Worm (Caenorhabditis elegans) whole organism, young adult: ENCODE measurements around the gene flp-25.

Source experiments
- F23B12.7 ChIP-seq: sonication (generic microtip); optimal IDR thresholded peaks from 2 replicates; lab custom pipeline; 2017; ENCODE audit warnings: missing genetic modification characterization, mild to moderate bottlenecking, missing compliant biosample characterization, antibody characterized with exemption, moderate library complexity; ENCODE audit not compliant: insufficient read depth
- Y53G8AR.9 ChIP-seq: fragments of 200-800 bp; sonication (Bioruptor generic); conservative IDR thresholded peaks from 2 replicates; pipeline ENCODE4 v1.3.6; 2022; ENCODE audit warnings: missing genetic modification reagents, missing genetic modification characterization, missing compliant biosample characterization
- attf-3 ChIP-seq: fragments of 200-800 bp; sonication (Bioruptor generic); conservative IDR thresholded peaks from 2 replicates; pipeline ENCODE4 v1.3.6; 2022; ENCODE audit warnings: missing genetic modification reagents, missing genetic modification characterization, missing compliant biosample characterization
- bed-1 ChIP-seq: fragments of 200-800 bp; sonication (Bioruptor generic); IDR thresholded peaks from 2 replicates; pipeline ENCODE4 v1.3.6; 2022; ENCODE audit warnings: missing genetic modification reagents, missing genetic modification characterization, missing compliant biosample characterization
- hrde-1 ChIP-seq: sonication (generic microtip); optimal IDR thresholded peaks from 2 replicates; lab custom pipeline; 2016; ENCODE audit warnings: missing genetic modification characterization, mild to moderate bottlenecking, missing compliant biosample characterization, moderate library complexity, missing genotype, missing genetic modification reagents, borderline replicate concordance
- lsy-27 ChIP-seq: sonication (generic microtip); optimal IDR thresholded peaks from 2 replicates; lab custom pipeline; 2017; ENCODE audit warnings: missing genetic modification characterization, mild to moderate bottlenecking, missing compliant biosample characterization, antibody characterized with exemption, missing genotype, borderline replicate concordance; ENCODE audit not compliant: insufficient read depth
- madf-6 ChIP-seq: fragments of 200-800 bp; sonication (Bioruptor generic); IDR thresholded peaks from 2 replicates; pipeline ENCODE4 v1.3.6; 2022; ENCODE audit warnings: missing genetic modification reagents, missing genetic modification characterization, missing compliant biosample characterization
- madf-8 ChIP-seq: fragments of 200-800 bp; sonication (Bioruptor generic); conservative IDR thresholded peaks from 2 replicates; pipeline ENCODE4 v1.3.6; 2022; ENCODE audit warnings: missing genetic modification reagents, missing genetic modification characterization, missing compliant biosample characterization
- mxl-1 ChIP-seq: sonication (generic microtip); optimal IDR thresholded peaks from 2 replicates; lab custom pipeline; 2016; ENCODE audit warnings: missing genetic modification characterization, missing compliant biosample characterization
- pha-4 ChIP-seq: fragments of 150-350 bp; sonication (generic microtip); optimal IDR thresholded peaks from 2 replicates; lab custom pipeline; 2014; ENCODE audit warnings: missing biosample characterization, missing genetic modification reagents, missing genetic modification characterization
- snpc-3.4 ChIP-seq: sonication (generic microtip); optimal IDR thresholded peaks from 2 replicates; lab custom pipeline; 2017; ENCODE audit warnings: missing genetic modification characterization, mild to moderate bottlenecking, missing compliant biosample characterization, antibody characterized with exemption, moderate library complexity, missing genotype, missing genetic modification reagents
- somi-1 ChIP-seq: fragments of 200-800 bp; sonication (Bioruptor generic); optimal IDR thresholded peaks from 2 replicates; lab custom pipeline; 2018; ENCODE audit warnings: mild to moderate bottlenecking, missing genetic modification characterization, missing compliant biosample characterization
- sptf-2 ChIP-seq: fragments of 200-800 bp; sonication (Bioruptor generic); optimal IDR thresholded peaks from 2 replicates; lab custom pipeline; 2018; ENCODE audit warnings: mild to moderate bottlenecking, missing genetic modification characterization, missing compliant biosample characterization
- tbx-9 ChIP-seq: sonication (generic microtip); optimal IDR thresholded peaks from 2 replicates; lab custom pipeline; 2016; ENCODE audit warnings: borderline replicate concordance, missing genetic modification characterization, inconsistent platforms, missing compliant biosample characterization
- ztf-25 ChIP-seq: fragments of 200-800 bp; sonication (Bioruptor generic); IDR thresholded peaks from 2 replicates; pipeline ENCODE4 v1.3.6; 2022; ENCODE audit warnings: missing genetic modification reagents, missing genetic modification characterization, missing compliant biosample characterization

flp-25 gene

ce11 chrIII:9408304-9408703 lies 47.0 kb downstream of the flp-25 start (continued):
- TF ChIP-seq ztf-25 (GFP tag; lab: Robert Waterston, UW) (peak; percentile 98), snpc-3.4 (tag; lab: Kevin White, UChicago) (peak; percentile 84)

- no peak for TF ChIP-seq sptf-2 (GFP tag; lab: Kevin White, UChicago)
- no peak for TF ChIP-seq attf-3 (GFP tag; lab: Robert Waterston, UW)
- no peak for TF ChIP-seq madf-8 (GFP tag; lab: Robert Waterston, UW)
- TF ChIP-seq pha-4 (tag; lab: Kevin White, UChicago): no peak
- no peak for TF ChIP-seq madf-6 (GFP tag; lab: Robert Waterston, UW)
- no peak for TF ChIP-seq F23B12.7 (tag; lab: Kevin White, UChicago)
- no peak for TF ChIP-seq bed-1 (GFP tag; lab: Robert Waterston, UW)
- TF ChIP-seq mxl-1 (tag; lab: Kevin White, UChicago): no peak
- no peak for TF ChIP-seq lsy-27 (tag; lab: Kevin White, UChicago)
- TF ChIP-seq hrde-1: no peak
- TF ChIP-seq tbx-9: no peak
- TF ChIP-seq Y53G8AR.9: no peak
- no peak for TF ChIP-seq somi-1 (GFP tag; lab: Kevin White, UChicago)
Measured at ce11 chrIII:9413340-9413739, 52.0 kb downstream of the flp-25 start, which contains the start of gene T26G10.3. TSS of gene T26G10.3 (minus strand) at chrIII:9413440.
